Worm (Caenorhabditis elegans) whole organism, L1 larva: ENCODE data around the gene C44H4.6.
A peak's percentile ranks its signal among the peaks of the same experiment; 100 is the strongest.

Experiments used
- C34B4.2 ChIP-seq: sonication (generic microtip); optimal IDR thresholded peaks from 2 replicates; lab custom pipeline; 2017; ENCODE audit warnings: mild to moderate bottlenecking, missing genetic modification characterization, missing compliant biosample characterization
- F16B12.6 ChIP-seq: fragments of 150-350 bp; optimal IDR thresholded peaks from 2 replicates; lab custom pipeline; 2014; ENCODE audit warnings: missing biosample characterization, missing genetic modification characterization
- alr-1 ChIP-seq: fragments of 200-800 bp; sonication (Bioruptor generic); optimal IDR thresholded peaks from 2 replicates; lab custom pipeline; 2018; ENCODE audit warnings: borderline replicate concordance, mild to moderate bottlenecking, missing genetic modification characterization, missing compliant biosample characterization
- ceh-8 ChIP-seq: fragments of 200-800 bp; sonication (Bioruptor generic); optimal IDR thresholded peaks from 2 replicates; lab custom pipeline; 2018; ENCODE audit warnings: mild to moderate bottlenecking, missing genetic modification characterization, moderate library complexity, missing compliant biosample characterization
- ceh-82 ChIP-seq, 3 experiments: fragments of 150-350 bp in 1 of 3; sonication (generic microtip) in 2 of 3; optimal IDR thresholded peaks; 2 replicates each; lab custom pipeline; 2014 to 2017; ENCODE audit warnings: missing biosample characterization in 3 of 3, missing genetic modification characterization in 3 of 3
- ceh-88 ChIP-seq: fragments of 200-800 bp; sonication (Bioruptor generic); IDR thresholded peaks from 2 replicates; pipeline ENCODE4 v1.3.6; 2022; ENCODE audit warnings: missing genetic modification characterization, missing compliant biosample characterization
- ceh-90 ChIP-seq: sonication (generic microtip); optimal IDR thresholded peaks from 2 replicates; lab custom pipeline; 2016; ENCODE audit warnings: missing genetic modification characterization, missing compliant biosample characterization
- efl-1 ChIP-seq, 4 experiments: fragments of 150-350 bp; optimal IDR thresholded peaks in 3 of 4; peaks in 1 of 4; 1 replicate in 1 of 4; 2 replicates in 3 of 4; lab custom pipeline; 2014; ENCODE audit warnings: missing biosample characterization in 2 of 4, missing genetic modification characterization in 2 of 4, missing genetic modification reagents in 2 of 4
- fkh-10 ChIP-seq: sonication (generic microtip); optimal IDR thresholded peaks from 2 replicates; lab custom pipeline; 2017; ENCODE audit warnings: missing biosample characterization, missing genetic modification reagents, missing genetic modification characterization
- fkh-4 ChIP-seq: sonication (generic microtip); optimal IDR thresholded peaks from 2 replicates; lab custom pipeline; 2016; ENCODE audit warnings: missing compliant biosample characterization, missing genetic modification characterization, borderline replicate concordance
- fkh-8 ChIP-seq: sonication (generic microtip); optimal IDR thresholded peaks from 2 replicates; lab custom pipeline; 2016; ENCODE audit warnings: mild to moderate bottlenecking, missing genetic modification characterization, missing compliant biosample characterization
- grh-1 ChIP-seq: fragments of 200-800 bp; sonication (Bioruptor generic); IDR thresholded peaks from 2 replicates; pipeline ENCODE4 v1.3.6; 2022; ENCODE audit warnings: missing genetic modification reagents, missing genetic modification characterization, missing compliant biosample characterization
- hpl-2 ChIP-seq: fragments of 150-350 bp; optimal IDR thresholded peaks from 2 replicates; lab custom pipeline; 2014; ENCODE audit warnings: missing biosample characterization, missing genetic modification reagents, missing genetic modification characterization
- isw-1 ChIP-seq: fragments of 200-800 bp; sonication (Bioruptor generic); IDR thresholded peaks from 2 replicates; pipeline ENCODE4 v1.3.6; 2022; ENCODE audit warnings: missing genetic modification characterization, missing compliant biosample characterization
- lin-13 ChIP-seq: fragments of 150-350 bp; optimal IDR thresholded peaks from 2 replicates; lab custom pipeline; 2014; ENCODE audit warnings: missing biosample characterization, missing genetic modification reagents, missing genetic modification characterization
- lin-14 ChIP-seq: fragments of 200-800 bp; sonication (Bioruptor generic); optimal IDR thresholded peaks from 2 replicates; lab custom pipeline; 2018; ENCODE audit warnings: mild to moderate bottlenecking, missing genetic modification characterization, moderate library complexity, missing compliant biosample characterization
- lin-15B ChIP-seq: fragments of 150-350 bp; sonication (generic microtip); optimal IDR thresholded peaks from 3 replicates; lab custom pipeline; 2014; ENCODE audit warnings: missing biosample characterization, missing genetic modification characterization
- lin-35 ChIP-seq, 2 experiments: fragments of 150-350 bp; optimal IDR thresholded peaks; 2 replicates each; lab custom pipeline; 2014; ENCODE audit warnings: missing biosample characterization in 2 of 2, missing genetic modification characterization in 2 of 2, missing genetic modification reagents in 2 of 2
- lin-39 ChIP-seq: fragments of 150-350 bp; optimal IDR thresholded peaks from 2 replicates; lab custom pipeline; 2014; ENCODE audit warnings: missing biosample characterization, missing genetic modification reagents, missing genetic modification characterization
- lsy-2 ChIP-seq, 2 experiments: fragments of 150-350 bp; optimal IDR thresholded peaks; 2 replicates each; lab custom pipeline; 2014; ENCODE audit warnings: missing biosample characterization in 2 of 2, missing genetic modification characterization in 2 of 2
- mab-9 ChIP-seq: fragments of 200-800 bp; sonication (Bioruptor generic); IDR thresholded peaks from 2 replicates; pipeline ENCODE4 v1.3.6; 2022; ENCODE audit warnings: missing genetic modification reagents, missing genetic modification characterization, missing compliant biosample characterization
- mdl-1 ChIP-seq, 2 experiments: fragments of 150-350 bp; optimal IDR thresholded peaks; 2 replicates each; lab custom pipeline; 2014 to 2017; ENCODE audit warnings: missing biosample characterization in 2 of 2, missing genetic modification characterization in 2 of 2, inconsistent platforms in 1 of 2
- mef-2 ChIP-seq: fragments of 150-350 bp; optimal IDR thresholded peaks from 2 replicates; lab custom pipeline; 2014; ENCODE audit warnings: missing biosample characterization, missing genetic modification characterization
- nhr-11 ChIP-seq: fragments of 150-350 bp; optimal IDR thresholded peaks from 2 replicates; lab custom pipeline; 2014; ENCODE audit warnings: missing biosample characterization, missing genetic modification characterization
- nhr-12 ChIP-seq: sonication (generic microtip); optimal IDR thresholded peaks from 2 replicates; lab custom pipeline; 2017; ENCODE audit warnings: missing biosample characterization, missing genetic modification characterization
- nhr-19 ChIP-seq: fragments of 200-800 bp; sonication (Bioruptor generic); conservative IDR thresholded peaks from 2 replicates; pipeline ENCODE4 v1.3.6; 2022; ENCODE audit warnings: missing genetic modification characterization, missing compliant biosample characterization
- nhr-20 ChIP-seq: sonication (generic microtip); optimal IDR thresholded peaks from 2 replicates; lab custom pipeline; 2016; ENCODE audit warnings: mild to moderate bottlenecking, missing genetic modification characterization, missing compliant biosample characterization
- nhr-237 ChIP-seq: fragments of 150-350 bp; optimal IDR thresholded peaks from 2 replicates; lab custom pipeline; 2014; ENCODE audit warnings: missing biosample characterization, missing genetic modification characterization
- nhr-28 ChIP-seq: fragments of 150-350 bp; optimal IDR thresholded peaks from 2 replicates; lab custom pipeline; 2014; ENCODE audit warnings: missing biosample characterization, missing genetic modification characterization
- nhr-47 ChIP-seq: sonication (generic microtip); optimal IDR thresholded peaks from 2 replicates; lab custom pipeline; 2016; ENCODE audit warnings: mild to moderate bottlenecking, missing genetic modification characterization, moderate library complexity, missing compliant biosample characterization
- nhr-71 ChIP-seq: sonication (generic microtip); optimal IDR thresholded peaks from 2 replicates; lab custom pipeline; 2016; ENCODE audit warnings: mild to moderate bottlenecking, missing genetic modification characterization, moderate library complexity, missing compliant biosample characterization
- nhr-76 ChIP-seq: sonication (generic microtip); optimal IDR thresholded peaks from 2 replicates; lab custom pipeline; 2017; ENCODE audit warnings: missing biosample characterization, missing genetic modification characterization
- nhr-84 ChIP-seq: sonication (generic microtip); optimal IDR thresholded peaks from 2 replicates; lab custom pipeline; 2017; ENCODE audit warnings: missing biosample characterization, missing genetic modification characterization
- nhr-85 ChIP-seq: sonication (generic microtip); peaks from one replicate; lab custom pipeline; 2016; ENCODE audit warnings: missing genetic modification characterization, inconsistent platforms, missing compliant biosample characterization
- pag-3 ChIP-seq: sonication (generic microtip); optimal IDR thresholded peaks from 2 replicates; lab custom pipeline; 2017; ENCODE audit warnings: missing genetic modification characterization, mild to moderate bottlenecking, missing compliant biosample characterization, antibody characterized with exemption, borderline replicate concordance; ENCODE audit not compliant: insufficient read depth
- pax-3 ChIP-seq: fragments of 200-800 bp; sonication (Bioruptor generic); optimal IDR thresholded peaks from 2 replicates; lab custom pipeline; 2018; ENCODE audit warnings: mild to moderate bottlenecking, missing genetic modification characterization, moderate library complexity, missing compliant biosample characterization
- skn-1 ChIP-seq: fragments of 150-350 bp; optimal IDR thresholded peaks from 2 replicates; lab custom pipeline; 2014; ENCODE audit warnings: missing biosample characterization, missing genetic modification characterization
- snpc-4 ChIP-seq: fragments of 150-350 bp; optimal IDR thresholded peaks from 2 replicates; lab custom pipeline; 2014; ENCODE audit warnings: missing biosample characterization, missing genetic modification characterization
- snu-23 ChIP-seq: sonication (generic microtip); optimal IDR thresholded peaks from 2 replicates; lab custom pipeline; 2016; ENCODE audit warnings: missing genetic modification characterization, missing compliant biosample characterization
- sptf-1 ChIP-seq: fragments of 150-350 bp; optimal IDR thresholded peaks from 2 replicates; lab custom pipeline; 2014; ENCODE audit warnings: missing biosample characterization, missing genetic modification characterization
- tbx-2 ChIP-seq: sonication (generic microtip); optimal IDR thresholded peaks from 2 replicates; lab custom pipeline; 2016; ENCODE audit warnings: missing genetic modification characterization, missing compliant biosample characterization
- tlp-1 ChIP-seq: fragments of 150-350 bp; optimal IDR thresholded peaks from 2 replicates; lab custom pipeline; 2014; ENCODE audit warnings: missing biosample characterization, missing genetic modification characterization
- unc-130 ChIP-seq: fragments of 150-350 bp; optimal IDR thresholded peaks from 2 replicates; lab custom pipeline; 2017; ENCODE audit warnings: missing biosample characterization, missing genetic modification characterization, inconsistent platforms
- unc-30 ChIP-seq: sonication (generic microtip); optimal IDR thresholded peaks from 2 replicates; lab custom pipeline; 2017; ENCODE audit warnings: missing biosample characterization, missing genetic modification characterization
- unc-62 ChIP-seq: fragments of 150-350 bp; optimal IDR thresholded peaks from 2 replicates; lab custom pipeline; 2014; ENCODE audit warnings: missing biosample characterization, missing genetic modification reagents, missing genetic modification characterization
- unc-86 ChIP-seq: sonication (generic microtip); optimal IDR thresholded peaks from 2 replicates; lab custom pipeline; 2016; ENCODE audit warnings: missing genetic modification characterization, missing compliant biosample characterization
- unc-98 ChIP-seq: fragments of 200-800 bp; sonication (Bioruptor generic); IDR thresholded peaks from 2 replicates; pipeline ENCODE4 v1.3.6; 2022; ENCODE audit warnings: missing genetic modification characterization, missing compliant biosample characterization
- vab-15 ChIP-seq: sonication (generic microtip); optimal IDR thresholded peaks from 2 replicates; lab custom pipeline; 2017; ENCODE audit warnings: missing genotype, mild to moderate bottlenecking, missing genetic modification characterization, missing compliant biosample characterization
- xbp-1 ChIP-seq: sonication (generic microtip); optimal IDR thresholded peaks from 2 replicates; lab custom pipeline; 2016; ENCODE audit warnings: missing genetic modification characterization, missing compliant biosample characterization
- zip-4 ChIP-seq: fragments of 200-800 bp; sonication (Bioruptor generic); optimal IDR thresholded peaks from 2 replicates; lab custom pipeline; 2018; ENCODE audit warnings: mild to moderate bottlenecking, missing genetic modification characterization, moderate library complexity, missing compliant biosample characterization
- ztf-4 ChIP-seq: fragments of 150-350 bp; optimal IDR thresholded peaks from 2 replicates; lab custom pipeline; 2014; ENCODE audit warnings: missing biosample characterization, missing genetic modification characterization

The C44H4.6 gene

DNA sequence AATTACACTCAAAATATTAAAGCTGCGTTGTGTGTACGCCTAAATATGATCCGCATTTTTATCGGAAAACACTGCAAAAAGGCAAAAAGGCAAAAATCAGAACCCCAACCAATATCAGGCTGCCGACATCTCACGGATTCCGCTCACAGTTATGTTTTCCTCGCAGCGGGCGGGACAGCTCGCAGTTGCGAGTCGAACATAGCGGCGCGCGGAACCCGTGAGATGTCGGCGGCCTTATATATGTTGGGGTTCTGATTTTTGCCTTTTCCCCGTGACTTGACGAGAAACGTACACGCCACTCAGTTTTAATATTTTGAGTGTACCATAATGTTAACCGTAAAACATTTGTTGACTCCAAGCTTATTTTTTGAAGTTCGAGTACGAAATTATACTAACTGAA lies 38.3 kb upstream of the C44H4.6 start:
- TF ChIP-seq snpc-4 (tag; lab: Kevin White, UChicago), result peak; percentile 95
- no peak for TF ChIP-seq skn-1 (tag; lab: Kevin White, UChicago)

DNA sequence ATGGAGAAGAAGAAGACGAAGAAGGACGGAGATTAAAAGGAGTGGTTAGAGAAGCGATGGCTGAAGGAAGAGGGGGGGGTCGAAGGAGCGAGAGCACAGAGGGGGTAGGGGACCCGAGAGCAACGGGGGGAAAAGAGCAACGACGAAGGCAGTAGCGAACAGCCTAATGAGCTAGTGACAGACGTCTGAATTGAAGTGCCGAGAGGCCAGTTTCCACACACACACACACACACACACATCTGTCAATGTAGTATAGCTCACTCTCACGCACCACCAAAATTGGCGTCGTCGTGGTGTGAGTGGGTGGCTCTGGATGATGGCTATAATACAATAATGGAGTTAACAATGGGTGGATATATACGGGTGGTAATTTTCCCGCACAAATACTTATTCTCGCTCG lies 37.6 kb upstream of the C44H4.6 start:
- TF ChIP-seq fkh-10 (GFP tag; lab: Kevin White, UChicago), result peak; percentile 40
- TF ChIP-seq nhr-12 (tag; lab: Kevin White, UChicago), result no peak
- no peak for TF ChIP-seq snu-23
- no peak for TF ChIP-seq lin-35 (GFP tag; optimal IDR thresholded peaks at IDR 0.05; lab: Kevin White, UChicago)
- no peak for TF ChIP-seq zip-4
- TF ChIP-seq mab-9 (GFP tag; lab: Robert Waterston, UW), result no peak
- no peak for TF ChIP-seq lin-13 (GFP tag; lab: Kevin White, UChicago)
- no peak for TF ChIP-seq ztf-4
- no peak for TF ChIP-seq unc-130 (tag; lab: Kevin White, UChicago)
- no peak for TF ChIP-seq nhr-28 (tag; lab: Kevin White, UChicago)
- no peak for TF ChIP-seq tbx-2 (tag; lab: Kevin White, UChicago)
- TF ChIP-seq nhr-85 (tag; lab: Kevin White, UChicago), result no peak
- TF ChIP-seq mef-2 (tag; lab: Kevin White, UChicago), result no peak
- no peak for TF ChIP-seq mdl-1 (tag; optimal IDR thresholded peaks at IDR 0.05; lab: Kevin White, UChicago)
- no peak for TF ChIP-seq unc-86 (tag; lab: Kevin White, UChicago)
- TF ChIP-seq ceh-82 (tag; optimal IDR thresholded peaks at IDR 0.05; lab: Kevin White, UChicago), result peak in 2 of 3 experiments; percentile 55 to 60
- TF ChIP-seq skn-1 (tag; lab: Kevin White, UChicago), result no peak
- peak; percentile 25 for TF ChIP-seq ceh-8
- no peak for TF ChIP-seq unc-98 (GFP tag; lab: Robert Waterston, UW)
- no peak for TF ChIP-seq nhr-47 (tag; lab: Kevin White, UChicago)
- no peak for TF ChIP-seq nhr-20 (tag; lab: Kevin White, UChicago)
- no peak for TF ChIP-seq nhr-11 (tag; lab: Kevin White, UChicago)
- no peak for TF ChIP-seq nhr-76 (tag; lab: Kevin White, UChicago)
- TF ChIP-seq sptf-1 (tag; lab: Kevin White, UChicago), result no peak
- no peak for TF ChIP-seq pax-3 (tag; lab: Kevin White, UChicago)
- no peak for TF ChIP-seq hpl-2 (GFP tag; lab: Kevin White, UChicago)
- TF ChIP-seq ceh-90 (tag; lab: Kevin White, UChicago), result no peak
- TF ChIP-seq vab-15 (tag; lab: Kevin White, UChicago), result no peak
- no peak for TF ChIP-seq lin-39 (tag; lab: Kevin White, UChicago)
- no peak for TF ChIP-seq nhr-84
- peak; percentile 37; the same call in 1 of the 2 replicates for TF ChIP-seq isw-1 (GFP tag; lab: Robert Waterston, UW)
- TF ChIP-seq lsy-2 (tag; optimal IDR thresholded peaks at IDR 0.05; lab: Kevin White, UChicago), result peak in 1 of 2 experiments; percentile 34
- TF ChIP-seq grh-1, result no peak
- no peak for TF ChIP-seq fkh-4 (tag; lab: Kevin White, UChicago)
- no peak for TF ChIP-seq unc-30 (tag; lab: Kevin White, UChicago)
- no peak for TF ChIP-seq lin-15B (tag; lab: Kevin White, UChicago)
- no peak for TF ChIP-seq alr-1 (tag; lab: Kevin White, UChicago)
- TF ChIP-seq efl-1 (optimal IDR thresholded peaks at IDR 0.05; lab: Kevin White, UChicago), result no peak
- TF ChIP-seq efl-1 (GFP tag; optimal IDR thresholded peaks at IDR 0.05 in 1 of 2; lab: Kevin White, UChicago), result no peak
- TF ChIP-seq xbp-1 (tag; lab: Kevin White, UChicago), result no peak
- TF ChIP-seq nhr-237 (tag; lab: Kevin White, UChicago), result no peak
- no peak for TF ChIP-seq pag-3 (tag; lab: Kevin White, UChicago)
- TF ChIP-seq F16B12.6 (tag; lab: Kevin White, UChicago), result no peak
- no peak for TF ChIP-seq tlp-1
- peak; percentile 18 for TF ChIP-seq nhr-71
- TF ChIP-seq unc-62 (GFP tag; lab: Kevin White, UChicago), result no peak
- no peak for TF ChIP-seq C34B4.2 (tag; lab: Kevin White, UChicago)
- peak; percentile 86 for TF ChIP-seq lin-14 (GFP tag; lab: Kevin White, UChicago)
- TF ChIP-seq ceh-88, result no peak
- peak; percentile 37; the same call in 1 of the 2 replicates for TF ChIP-seq nhr-19
- TF ChIP-seq fkh-8, result peak; percentile 70
- peak; percentile 20 for TF ChIP-seq snpc-4 (tag; lab: Kevin White, UChicago)
